Fruit fly (Drosophila melanogaster) whole organism, wandering third instar larva: Measurements from ENCODE around the gene CG3739.

ENCODE experiments used
- Abd-B ChIP-seq: fragments of >200 bp; optimal IDR thresholded peaks from 2 replicates; lab custom pipeline; 2017; ENCODE audit warnings: missing biosample characterization, missing genetic modification characterization
- CG32264 ChIP-seq: fragments of 200-800 bp; sonication (Bioruptor generic); optimal IDR thresholded peaks from 2 replicates; lab custom pipeline; 2016; ENCODE audit warnings: missing biosample characterization, missing genetic modification characterization
- CG9705 ChIP-seq: fragments of 200-800 bp; sonication (Bioruptor generic); optimal IDR thresholded peaks from 2 replicates; lab custom pipeline; 2018; ENCODE audit warnings: missing biosample characterization, mild to moderate bottlenecking, missing genetic modification characterization
- Dfd ChIP-seq: fragments of >200 bp; optimal IDR thresholded peaks from 2 replicates; lab custom pipeline; 2017; ENCODE audit warnings: missing biosample characterization, missing genetic modification characterization
- Dif ChIP-seq: fragments of 200-275, 200-300 bp; sonication (Bioruptor generic); optimal IDR thresholded peaks from 2 replicates; lab custom pipeline; 2018; ENCODE audit warnings: missing biosample characterization, missing genetic modification characterization; ENCODE audit not compliant: partially characterized antibody
- GATAd ChIP-seq: sonication (Bioruptor generic); optimal IDR thresholded peaks from 2 replicates; lab custom pipeline; 2016; ENCODE audit warnings: missing biosample characterization, missing genetic modification characterization
- HLH106 ChIP-seq: fragments of 200-800 bp; optimal IDR thresholded peaks from 3 replicates; lab custom pipeline; 2019; ENCODE audit warnings: missing biosample characterization, mild to moderate bottlenecking, missing genetic modification characterization, moderate library complexity
- Hnf4 ChIP-seq: fragments of 200-800 bp; sonication (Bioruptor generic); optimal IDR thresholded peaks from 2 replicates; lab custom pipeline; 2016; ENCODE audit warnings: missing biosample characterization, mild to moderate bottlenecking, missing genetic modification characterization
- Hr78 ChIP-seq: fragments of >200 bp; optimal IDR thresholded peaks from 2 replicates; lab custom pipeline; 2017; ENCODE audit warnings: missing biosample characterization, missing genetic modification characterization
- Hr83 ChIP-seq: fragments of 200-300 bp; sonication (Bioruptor generic); optimal IDR thresholded peaks from 2 replicates; lab custom pipeline; 2016; ENCODE audit warnings: missing biosample characterization, mild to moderate bottlenecking, missing genetic modification characterization, moderate library complexity; ENCODE audit not compliant: poor library complexity, severe bottlenecking
- Jra ChIP-seq: sonication (Bioruptor generic); optimal IDR thresholded peaks from 2 replicates; lab custom pipeline; 2016; ENCODE audit warnings: missing biosample characterization, missing genetic modification characterization
- Mio ChIP-seq: sonication (Bioruptor generic); optimal IDR thresholded peaks from 2 replicates; lab custom pipeline; 2016; ENCODE audit warnings: missing biosample characterization, missing genetic modification characterization
- Myc ChIP-seq: fragments of >200 bp; optimal IDR thresholded peaks from 2 replicates; lab custom pipeline; 2017
- N ChIP-seq: fragments of >200 bp; optimal IDR thresholded peaks from 2 replicates; lab custom pipeline; 2018; ENCODE audit warnings: missing biosample characterization, missing external identifiers, missing genetic modification characterization
- OdsH ChIP-seq: fragments of 200-800 bp; sonication (Bioruptor generic); optimal IDR thresholded peaks from 2 replicates; lab custom pipeline; 2016; ENCODE audit warnings: missing biosample characterization, mild to moderate bottlenecking, missing genetic modification characterization
- Rel ChIP-seq, 2 experiments: fragments of 200-800 bp; sonication (Bioruptor generic) in 1 of 2; optimal IDR thresholded peaks; 2 replicates in 1 of 2; 3 replicates in 1 of 2; lab custom pipeline; 2016 to 2019; ENCODE audit warnings: mild to moderate bottlenecking in 2 of 2, missing biosample characterization in 2 of 2, missing genetic modification characterization in 2 of 2, moderate library complexity in 1 of 2
- Sp1 ChIP-seq: fragments of 200-800 bp; sonication (Bioruptor generic); optimal IDR thresholded peaks from 3 replicates; lab custom pipeline; 2019; ENCODE audit warnings: missing biosample characterization, mild to moderate bottlenecking, missing genetic modification characterization, moderate library complexity
- Vsx2 ChIP-seq: fragments of 200-300, 225-300 bp; sonication (Bioruptor generic); optimal IDR thresholded peaks from 2 replicates; lab custom pipeline; 2018; ENCODE audit warnings: missing biosample characterization, missing genetic modification characterization; ENCODE audit not compliant: partially characterized antibody
- br ChIP-seq: fragments of 200-800 bp; sonication (Bioruptor generic); optimal IDR thresholded peaks from 2 replicates; lab custom pipeline; 2016; ENCODE audit warnings: missing biosample characterization, missing genetic modification characterization
- brk ChIP-seq: fragments of 200-800 bp; sonication (Bioruptor generic); optimal IDR thresholded peaks from 2 replicates; lab custom pipeline; 2016; ENCODE audit warnings: missing biosample characterization, mild to moderate bottlenecking, missing genetic modification characterization
- dl ChIP-seq, 2 experiments: fragments of 175-275, 200-275 bp in 1 of 2; fragments of 200-275 bp in 1 of 2; sonication (Bioruptor generic); optimal IDR thresholded peaks; lab custom pipeline; 2018; ENCODE audit warnings: mild to moderate bottlenecking in 2 of 2, missing biosample characterization in 2 of 2, missing genetic modification characterization in 2 of 2, moderate library complexity in 2 of 2; ENCODE audit not compliant: partially characterized antibody in 2 of 2, insufficient read depth in 1 of 2
- dmrt93B ChIP-seq: fragments of 200-800 bp; sonication (Bioruptor generic); optimal IDR thresholded peaks from 2 replicates; lab custom pipeline; 2018; ENCODE audit warnings: missing biosample characterization, mild to moderate bottlenecking, missing genetic modification characterization
- dsf ChIP-seq: sonication (Bioruptor generic); optimal IDR thresholded peaks from 2 replicates; lab custom pipeline; 2016; ENCODE audit warnings: missing biosample characterization, missing genetic modification characterization, borderline replicate concordance
- ey ChIP-seq: fragments of 200-800 bp; sonication (Bioruptor generic); optimal IDR thresholded peaks from 2 replicates; lab custom pipeline; 2016; ENCODE audit warnings: missing biosample characterization, missing genetic modification characterization
- foxo ChIP-seq, 2 experiments: fragments of 200-800 bp; sonication (Bioruptor generic); optimal IDR thresholded peaks; 2 replicates in 1 of 2; 3 replicates in 1 of 2; lab custom pipeline; 2016 to 2017; ENCODE audit warnings: missing biosample characterization in 2 of 2, missing genetic modification characterization in 2 of 2
- fru ChIP-seq: fragments of 200-800 bp; sonication (Bioruptor generic); optimal IDR thresholded peaks from 3 replicates; lab custom pipeline; 2016; ENCODE audit warnings: missing biosample characterization, mild to moderate bottlenecking, missing genetic modification characterization
- jim ChIP-seq: fragments of 175-275, 200-325 bp; sonication (Bioruptor generic); optimal IDR thresholded peaks from 2 replicates; lab custom pipeline; 2016; ENCODE audit warnings: missing biosample characterization, mild to moderate bottlenecking, missing genetic modification characterization
- lola ChIP-seq: fragments of >200 bp; optimal IDR thresholded peaks from 2 replicates; lab custom pipeline; 2017; ENCODE audit warnings: missing biosample characterization, missing genetic modification characterization
- pan ChIP-seq: fragments of >200 bp; optimal IDR thresholded peaks from 2 replicates; lab custom pipeline; 2017
- psq ChIP-seq: fragments of 200-800 bp; sonication (Bioruptor generic); optimal IDR thresholded peaks from 3 replicates; lab custom pipeline; 2017; ENCODE audit warnings: missing biosample characterization, mild to moderate bottlenecking, missing genetic modification characterization, moderate library complexity
- rgr ChIP-seq: fragments of 200-800 bp; sonication (Bioruptor generic); optimal IDR thresholded peaks from 3 replicates; lab custom pipeline; 2016; ENCODE audit warnings: missing biosample characterization, mild to moderate bottlenecking, missing genetic modification characterization
- sage ChIP-seq: fragments of 200-800 bp; sonication (Bioruptor generic); optimal IDR thresholded peaks from 2 replicates; lab custom pipeline; 2016; ENCODE audit warnings: missing biosample characterization, mild to moderate bottlenecking, missing genetic modification characterization
- sv ChIP-seq: fragments of 200-800 bp; sonication (Bioruptor generic); optimal IDR thresholded peaks from 3 replicates; lab custom pipeline; 2016; ENCODE audit warnings: missing biosample characterization, missing genetic modification characterization
- tai ChIP-seq: sonication (Bioruptor generic); optimal IDR thresholded peaks from 2 replicates; lab custom pipeline; 2016; ENCODE audit warnings: missing biosample characterization, missing genetic modification characterization
- usp ChIP-seq: fragments of >200 bp; optimal IDR thresholded peaks from 2 replicates; lab custom pipeline; 2017; ENCODE audit warnings: missing biosample characterization, missing genetic modification characterization
- woc ChIP-seq: sonication (Bioruptor generic); optimal IDR thresholded peaks from 2 replicates; lab custom pipeline; 2016; ENCODE audit warnings: missing biosample characterization, mild to moderate bottlenecking, missing genetic modification characterization

The CG3739 gene

dm6 chr3R:19393060-19393459 lies at the start of gene CG3739:
Gene CG3739 (plus strand): TSS chr3R:19393360.
- no peak for TF ChIP-seq fru (GFP tag; lab: Kevin White, UChicago)
- TF ChIP-seq, all 38 proteins: peak for 0

- TF ChIP-seq Hnf4 (GFP tag; lab: Kevin White, UChicago) (no peak), GATAd (GFP tag; lab: Kevin White, UChicago) (no peak), psq (GFP tag; lab: Kevin White, UChicago) (no peak), HLH106 (no peak), pan (lab: Kevin White, UChicago) (no peak), lola (GFP tag; lab: Kevin White, UChicago) (no peak), foxo (GFP tag; optimal IDR thresholded peaks at IDR 0.05; lab: Kevin White, UChicago) (no peak), rgr (no peak), tai (GFP tag; lab: Kevin White, UChicago) (no peak), dl (GFP tag; optimal IDR thresholded peaks at IDR 0.05; lab: Kevin White, UChicago; ENCODE audit: insufficient read depth in 1 of 2, partially characterized antibody in 2 of 2) (no peak), dmrt93B (GFP tag; lab: Kevin White, UChicago) (no peak), dsf (GFP tag; lab: Kevin White, UChicago) (no peak)
Observed at dm6 chr3R:19343534-19344325, 49.4 kb upstream of the CG3739 start.

dm6 chr3R:19345214-19345613 lies 47.9 kb upstream of the CG3739 start:
- TF ChIP-seq Abd-B (GFP tag; lab: Kevin White, UChicago) = no peak
- TF ChIP-seq sv (GFP tag; lab: Kevin White, UChicago) = no peak
- no peak for TF ChIP-seq Jra (GFP tag; lab: Kevin White, UChicago)
- TF ChIP-seq Dfd (GFP tag; lab: Kevin White, UChicago) = no peak

- TF ChIP-seq pan (lab: Kevin White, UChicago) (no peak), lola (GFP tag; lab: Kevin White, UChicago) (no peak), br (GFP tag; lab: Kevin White, UChicago) (no peak), Hnf4 (GFP tag; lab: Kevin White, UChicago) (no peak), N (GFP tag; lab: Kevin White, UChicago) (no peak), dsf (GFP tag; lab: Kevin White, UChicago) (no peak), Dif (no peak), CG9705 (no peak), brk (GFP tag; lab: Kevin White, UChicago) (no peak), Hr78 (GFP tag; lab: Kevin White, UChicago) (no peak), Jra (GFP tag; lab: Kevin White, UChicago) (no peak), fru (GFP tag; lab: Kevin White, UChicago) (no peak)
- TF ChIP-seq, all 38 proteins: peak for 0
Observed at dm6 chr3R:19346532-19346931, 46.6 kb upstream of the CG3739 start.

- TF ChIP-seq psq (GFP tag; lab: Kevin White, UChicago) = peak; percentile 25
- no peak for TF ChIP-seq CG32264
- peak; percentile 21 for TF ChIP-seq OdsH (GFP tag; lab: Kevin White, UChicago)
- TF ChIP-seq N (GFP tag; lab: Kevin White, UChicago) = no peak
- no peak for TF ChIP-seq jim (GFP tag; lab: Kevin White, UChicago)
- no peak for TF ChIP-seq fru (GFP tag; lab: Kevin White, UChicago)
- no peak for TF ChIP-seq br (GFP tag; lab: Kevin White, UChicago)
- TF ChIP-seq Abd-B (GFP tag; lab: Kevin White, UChicago) = no peak
- TF ChIP-seq Myc = no peak
- no peak for TF ChIP-seq Hr78 (GFP tag; lab: Kevin White, UChicago)
- peak; percentile 37 for TF ChIP-seq rgr
- TF ChIP-seq Sp1 (GFP tag; lab: Kevin White, UChicago) = peak; percentile 35
- no peak for TF ChIP-seq dsf (GFP tag; lab: Kevin White, UChicago)
- TF ChIP-seq woc (GFP tag; lab: Kevin White, UChicago) = no peak
- TF ChIP-seq Hnf4 (GFP tag; lab: Kevin White, UChicago) = no peak
- no peak for TF ChIP-seq pan (lab: Kevin White, UChicago)
- no peak for TF ChIP-seq Mio
- TF ChIP-seq ey = no peak
- TF ChIP-seq Jra (GFP tag; lab: Kevin White, UChicago) = no peak
- TF ChIP-seq Vsx2 (GFP tag; lab: Kevin White, UChicago) = no peak
- no peak for TF ChIP-seq GATAd (GFP tag; lab: Kevin White, UChicago)
- TF ChIP-seq dmrt93B (GFP tag; lab: Kevin White, UChicago) = peak; percentile 4
- TF ChIP-seq usp = no peak
- no peak for TF ChIP-seq Rel (GFP tag; optimal IDR thresholded peaks at IDR 0.05; lab: Kevin White, UChicago)
- no peak for TF ChIP-seq Rel (tag; optimal IDR thresholded peaks at IDR 0.05; lab: Kevin White, UChicago)
- no peak for TF ChIP-seq Dif
- no peak for TF ChIP-seq Dfd (GFP tag; lab: Kevin White, UChicago)
- no peak for TF ChIP-seq sv (GFP tag; lab: Kevin White, UChicago)
- TF ChIP-seq brk (GFP tag; lab: Kevin White, UChicago) = no peak
- no peak for TF ChIP-seq tai (GFP tag; lab: Kevin White, UChicago)
- peak in 1 of 2 experiments; percentile 19 for TF ChIP-seq foxo (GFP tag; optimal IDR thresholded peaks at IDR 0.05; lab: Kevin White, UChicago)
- TF ChIP-seq Hr83 (GFP tag; lab: Kevin White, UChicago) = no peak
- no peak for TF ChIP-seq sage (GFP tag; lab: Kevin White, UChicago)
- no peak for TF ChIP-seq CG9705
Observed at dm6 chr3R:19347678-19348077, 45.5 kb upstream of the CG3739 start.
